Worm (Caenorhabditis elegans): ENCODE results near the gene immp-1.
"Not testable (repeated sequence)": the region's sequence is repeated elsewhere in the genome, so short reads cannot be mapped to it uniquely, and the experiment has no call there.

The immp-1 gene

ce11 chrIII:11750817-11751216 is 23.9 kb upstream of the immp-1 start:
- TF ChIP-seq unc-42 (tag; optimal IDR thresholded peaks at IDR 0.05) (no peak), ama-1 (optimal IDR thresholded peaks at IDR 0.05) (no peak), ceh-34 (tag; optimal IDR thresholded peaks at IDR 0.05) (no peak), ets-4 (tag; optimal IDR thresholded peaks at IDR 0.05) (no peak), elt-4 (tag; optimal IDR thresholded peaks at IDR 0.05) (no peak), fax-1 (tag; optimal IDR thresholded peaks at IDR 0.05) (no peak), mec-3 (tag; optimal IDR thresholded peaks at IDR 0.05; ENCODE audit: borderline replicate concordance) (no peak), nfya-1 (tag; optimal IDR thresholded peaks at IDR 0.05) (no peak)

ce11 chrIII:11757892-11758291 is 16.9 kb upstream of the immp-1 start:
- TF ChIP-seq npax-4 (tag; optimal IDR thresholded peaks at IDR 0.05) (no peak), sox-4 (tag; optimal IDR thresholded peaks at IDR 0.05) (no peak), ceh-22 (tag; optimal IDR thresholded peaks at IDR 0.05) (no peak), Y22D7AL.16 (tag; optimal IDR thresholded peaks at IDR 0.05) (no peak), ceh-48 (tag; optimal IDR thresholded peaks at IDR 0.05) (no peak), sdc-2 (tag; optimal IDR thresholded peaks at IDR 0.05) (no peak), pat-9 (tag; optimal IDR thresholded peaks at IDR 0.05) (no peak), ceh-18 (tag; optimal IDR thresholded peaks at IDR 0.05) (no peak), K02D7.2 (tag; optimal IDR thresholded peaks at IDR 0.05) (no peak), hlh-8 (tag; optimal IDR thresholded peaks at IDR 0.05) (no peak), pha-4 (tag; optimal IDR thresholded peaks at IDR 0.05) (no peak), pha-2 (tag; optimal IDR thresholded peaks at IDR 0.05) (no peak), nfya-1 (tag; optimal IDR thresholded peaks at IDR 0.05) (no peak), ttx-3 (tag; optimal IDR thresholded peaks at IDR 0.05) (no peak), T23F11.4 (GFP tag; optimal IDR thresholded peaks at IDR 0.05) (no peak), lim-6 (tag; optimal IDR thresholded peaks at IDR 0.05) (no peak), ceh-19 (GFP tag; optimal IDR thresholded peaks at IDR 0.05) (no peak), dve-1 (tag; optimal IDR thresholded peaks at IDR 0.05) (no peak), mec-3 (tag; optimal IDR thresholded peaks at IDR 0.05; ENCODE audit: borderline replicate concordance) (no peak), ceh-45 (GFP tag; IDR thresholded peaks at IDR 0.05) (no peak)

DNA sequence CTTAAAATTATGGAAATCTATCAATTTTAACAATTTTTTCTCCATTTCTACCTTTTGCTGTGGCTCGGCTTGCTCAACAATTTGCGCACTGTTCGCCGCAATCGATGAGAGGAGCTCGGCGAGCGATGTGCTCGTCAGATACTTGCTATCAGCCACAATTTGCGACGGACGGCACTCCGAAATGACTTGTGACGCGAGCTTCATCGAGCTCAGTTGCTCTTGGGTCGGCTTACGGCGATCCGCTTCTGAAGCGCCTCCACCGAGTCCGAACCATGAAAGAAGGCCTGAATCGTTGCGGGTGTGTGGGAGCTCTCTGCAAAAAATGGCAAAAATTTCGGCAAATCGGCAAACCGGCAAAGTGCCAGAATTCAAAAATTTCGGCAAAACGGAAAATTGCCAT is 14.1 kb upstream of the immp-1 start:
- TF ChIP-seq sox-2 (GFP tag; IDR thresholded peaks at IDR 0.05) (no peak), syd-9 (tag; optimal IDR thresholded peaks at IDR 0.05) (no peak)

ce11 chrIII:11773581-11773980 is 1.2 kb upstream of the immp-1 start, which contains the start of gene gbf-1:
gbf-1 (minus strand) TSS chrIII:11773681.
- TF ChIP-seq sdc-2, rnt-1, ceh-48 (tag; optimal IDR thresholded peaks at IDR 0.05): not testable (repeated sequence)

ce11 chrIII:11777321-11777720 is 2.6 kb downstream of the immp-1 start, which contains the start of gene mdt-21:
mdt-21 (plus strand) TSS chrIII:11777621.
- TF ChIP-seq F13H6.1 (tag; optimal IDR thresholded peaks at IDR 0.05) (no peak), tbx-2 (tag; optimal IDR thresholded peaks at IDR 0.05) (no peak), mec-3 (tag; optimal IDR thresholded peaks at IDR 0.05; ENCODE audit: borderline replicate concordance) (no peak), unc-86 (tag; optimal IDR thresholded peaks at IDR 0.05) (no peak)

DNA sequence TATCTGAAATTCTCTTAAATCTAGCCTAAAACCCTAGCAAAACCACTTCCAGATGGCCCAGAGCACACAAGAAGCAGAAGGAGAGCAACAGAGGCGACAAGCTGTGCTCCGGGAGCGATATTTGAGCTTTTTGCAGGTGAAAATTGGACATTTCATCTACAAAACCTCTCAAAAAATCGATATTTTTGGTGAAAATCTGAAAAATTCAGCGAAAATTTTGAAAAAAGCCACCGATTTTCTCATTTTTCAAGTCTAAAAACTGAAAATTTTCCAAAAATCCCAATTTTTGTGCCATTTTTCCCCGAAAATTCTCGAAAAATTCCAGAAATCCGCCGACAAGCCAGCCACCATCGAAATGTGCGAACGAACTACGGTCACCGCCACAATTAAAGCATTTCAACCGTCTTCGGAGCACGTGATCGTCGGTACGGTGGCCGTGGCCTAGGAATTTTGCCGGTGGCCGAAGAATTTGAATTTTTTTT is 5.5 kb downstream of the immp-1 start, which contains the start of gene C24H11.5:
Gene C24H11.5 (plus strand): TSS at position 51 of the 482 bp plus-strand sequence.
- TF ChIP-seq C38D4.7 (GFP tag; optimal IDR thresholded peaks at IDR 0.05) (no peak), pag-3 (tag; optimal IDR thresholded peaks at IDR 0.05; ENCODE audit: borderline replicate concordance) (no peak), hlh-13 (GFP tag; optimal IDR thresholded peaks at IDR 0.05) (no peak), che-1 (tag; optimal IDR thresholded peaks at IDR 0.05) (no peak), ztf-16 (tag; optimal IDR thresholded peaks at IDR 0.05) (no peak), F13H6.1 (tag; optimal IDR thresholded peaks at IDR 0.05) (no peak), ceh-48 (tag; optimal IDR thresholded peaks at IDR 0.05) (no peak), fax-1 (tag; optimal IDR thresholded peaks at IDR 0.05) (no peak), sdc-2 (tag; optimal IDR thresholded peaks at IDR 0.05) (no peak), nhr-11 (tag; optimal IDR thresholded peaks at IDR 0.05) (no peak)

Measured in whole organism, late embryonic.